Fruit fly (Drosophila melanogaster) whole organism, wandering third instar larva: ENCODE results near the gene CG43725.

ENCODE experiments used
- Abd-B ChIP-seq: fragments of >200 bp; optimal IDR thresholded peaks from 2 replicates; lab custom pipeline; 2017; ENCODE audit warnings: missing biosample characterization, missing genetic modification characterization
- CG32264 ChIP-seq: fragments of 200-800 bp; sonication (Bioruptor generic); optimal IDR thresholded peaks from 2 replicates; lab custom pipeline; 2016; ENCODE audit warnings: missing biosample characterization, missing genetic modification characterization
- CG9705 ChIP-seq: fragments of 200-800 bp; sonication (Bioruptor generic); optimal IDR thresholded peaks from 2 replicates; lab custom pipeline; 2018; ENCODE audit warnings: missing biosample characterization, mild to moderate bottlenecking, missing genetic modification characterization
- CrebA ChIP-seq: fragments of 200-800 bp; sonication (Bioruptor generic); optimal IDR thresholded peaks from 2 replicates; lab custom pipeline; 2016; ENCODE audit warnings: missing biosample characterization, mild to moderate bottlenecking, missing genetic modification characterization, borderline replicate concordance
- Dfd ChIP-seq: fragments of >200 bp; optimal IDR thresholded peaks from 2 replicates; lab custom pipeline; 2017; ENCODE audit warnings: missing biosample characterization, missing genetic modification characterization
- Dif ChIP-seq: fragments of 200-275, 200-300 bp; sonication (Bioruptor generic); optimal IDR thresholded peaks from 2 replicates; lab custom pipeline; 2018; ENCODE audit warnings: missing biosample characterization, missing genetic modification characterization; ENCODE audit not compliant: partially characterized antibody
- GATAd ChIP-seq: sonication (Bioruptor generic); optimal IDR thresholded peaks from 2 replicates; lab custom pipeline; 2016; ENCODE audit warnings: missing biosample characterization, missing genetic modification characterization
- HLH106 ChIP-seq: fragments of 200-800 bp; optimal IDR thresholded peaks from 3 replicates; lab custom pipeline; 2019; ENCODE audit warnings: missing biosample characterization, mild to moderate bottlenecking, missing genetic modification characterization, moderate library complexity
- Hnf4 ChIP-seq: fragments of 200-800 bp; sonication (Bioruptor generic); optimal IDR thresholded peaks from 2 replicates; lab custom pipeline; 2016; ENCODE audit warnings: missing biosample characterization, mild to moderate bottlenecking, missing genetic modification characterization
- Hr83 ChIP-seq: fragments of 200-300 bp; sonication (Bioruptor generic); optimal IDR thresholded peaks from 2 replicates; lab custom pipeline; 2016; ENCODE audit warnings: missing biosample characterization, mild to moderate bottlenecking, missing genetic modification characterization, moderate library complexity; ENCODE audit not compliant: poor library complexity, severe bottlenecking
- Jra ChIP-seq: sonication (Bioruptor generic); optimal IDR thresholded peaks from 2 replicates; lab custom pipeline; 2016; ENCODE audit warnings: missing biosample characterization, missing genetic modification characterization
- Mio ChIP-seq: sonication (Bioruptor generic); optimal IDR thresholded peaks from 2 replicates; lab custom pipeline; 2016; ENCODE audit warnings: missing biosample characterization, missing genetic modification characterization
- Myc ChIP-seq: fragments of >200 bp; optimal IDR thresholded peaks from 2 replicates; lab custom pipeline; 2017
- N ChIP-seq: fragments of >200 bp; optimal IDR thresholded peaks from 2 replicates; lab custom pipeline; 2018; ENCODE audit warnings: missing biosample characterization, missing external identifiers, missing genetic modification characterization
- OdsH ChIP-seq: fragments of 200-800 bp; sonication (Bioruptor generic); optimal IDR thresholded peaks from 2 replicates; lab custom pipeline; 2016; ENCODE audit warnings: missing biosample characterization, mild to moderate bottlenecking, missing genetic modification characterization
- Rel ChIP-seq, 2 experiments: fragments of 200-800 bp; sonication (Bioruptor generic) in 1 of 2; optimal IDR thresholded peaks; 2 replicates in 1 of 2; 3 replicates in 1 of 2; lab custom pipeline; 2016 to 2019; ENCODE audit warnings: mild to moderate bottlenecking in 2 of 2, missing biosample characterization in 2 of 2, missing genetic modification characterization in 2 of 2, moderate library complexity in 1 of 2
- Sp1 ChIP-seq: fragments of 200-800 bp; sonication (Bioruptor generic); optimal IDR thresholded peaks from 3 replicates; lab custom pipeline; 2019; ENCODE audit warnings: missing biosample characterization, mild to moderate bottlenecking, missing genetic modification characterization, moderate library complexity
- Vsx2 ChIP-seq: fragments of 200-300, 225-300 bp; sonication (Bioruptor generic); optimal IDR thresholded peaks from 2 replicates; lab custom pipeline; 2018; ENCODE audit warnings: missing biosample characterization, missing genetic modification characterization; ENCODE audit not compliant: partially characterized antibody
- br ChIP-seq: fragments of 200-800 bp; sonication (Bioruptor generic); optimal IDR thresholded peaks from 2 replicates; lab custom pipeline; 2016; ENCODE audit warnings: missing biosample characterization, missing genetic modification characterization
- brk ChIP-seq: fragments of 200-800 bp; sonication (Bioruptor generic); optimal IDR thresholded peaks from 2 replicates; lab custom pipeline; 2016; ENCODE audit warnings: missing biosample characterization, mild to moderate bottlenecking, missing genetic modification characterization
- dl ChIP-seq, 2 experiments: fragments of 175-275, 200-275 bp in 1 of 2; fragments of 200-275 bp in 1 of 2; sonication (Bioruptor generic); optimal IDR thresholded peaks; lab custom pipeline; 2018; ENCODE audit warnings: mild to moderate bottlenecking in 2 of 2, missing biosample characterization in 2 of 2, missing genetic modification characterization in 2 of 2, moderate library complexity in 2 of 2; ENCODE audit not compliant: partially characterized antibody in 2 of 2, insufficient read depth in 1 of 2
- dmrt93B ChIP-seq: fragments of 200-800 bp; sonication (Bioruptor generic); optimal IDR thresholded peaks from 2 replicates; lab custom pipeline; 2018; ENCODE audit warnings: missing biosample characterization, mild to moderate bottlenecking, missing genetic modification characterization
- dsf ChIP-seq: sonication (Bioruptor generic); optimal IDR thresholded peaks from 2 replicates; lab custom pipeline; 2016; ENCODE audit warnings: missing biosample characterization, missing genetic modification characterization, borderline replicate concordance
- ey ChIP-seq: fragments of 200-800 bp; sonication (Bioruptor generic); optimal IDR thresholded peaks from 2 replicates; lab custom pipeline; 2016; ENCODE audit warnings: missing biosample characterization, missing genetic modification characterization
- foxo ChIP-seq, 2 experiments: fragments of 200-800 bp; sonication (Bioruptor generic); optimal IDR thresholded peaks; 2 replicates in 1 of 2; 3 replicates in 1 of 2; lab custom pipeline; 2016 to 2017; ENCODE audit warnings: missing biosample characterization in 2 of 2, missing genetic modification characterization in 2 of 2
- fru ChIP-seq: fragments of 200-800 bp; sonication (Bioruptor generic); optimal IDR thresholded peaks from 3 replicates; lab custom pipeline; 2016; ENCODE audit warnings: missing biosample characterization, mild to moderate bottlenecking, missing genetic modification characterization
- h ChIP-seq: fragments of 200-800 bp; sonication (Bioruptor generic); optimal IDR thresholded peaks from 3 replicates; lab custom pipeline; 2016; ENCODE audit warnings: missing biosample characterization, mild to moderate bottlenecking, missing genetic modification characterization
- jim ChIP-seq: fragments of 175-275, 200-325 bp; sonication (Bioruptor generic); optimal IDR thresholded peaks from 2 replicates; lab custom pipeline; 2016; ENCODE audit warnings: missing biosample characterization, mild to moderate bottlenecking, missing genetic modification characterization
- pan ChIP-seq: fragments of >200 bp; optimal IDR thresholded peaks from 2 replicates; lab custom pipeline; 2017
- psq ChIP-seq: fragments of 200-800 bp; sonication (Bioruptor generic); optimal IDR thresholded peaks from 3 replicates; lab custom pipeline; 2017; ENCODE audit warnings: missing biosample characterization, mild to moderate bottlenecking, missing genetic modification characterization, moderate library complexity
- rgr ChIP-seq: fragments of 200-800 bp; sonication (Bioruptor generic); optimal IDR thresholded peaks from 3 replicates; lab custom pipeline; 2016; ENCODE audit warnings: missing biosample characterization, mild to moderate bottlenecking, missing genetic modification characterization
- sage ChIP-seq: fragments of 200-800 bp; sonication (Bioruptor generic); optimal IDR thresholded peaks from 2 replicates; lab custom pipeline; 2016; ENCODE audit warnings: missing biosample characterization, mild to moderate bottlenecking, missing genetic modification characterization
- sv ChIP-seq: fragments of 200-800 bp; sonication (Bioruptor generic); optimal IDR thresholded peaks from 3 replicates; lab custom pipeline; 2016; ENCODE audit warnings: missing biosample characterization, missing genetic modification characterization
- tai ChIP-seq: sonication (Bioruptor generic); optimal IDR thresholded peaks from 2 replicates; lab custom pipeline; 2016; ENCODE audit warnings: missing biosample characterization, missing genetic modification characterization
- usp ChIP-seq: fragments of >200 bp; optimal IDR thresholded peaks from 2 replicates; lab custom pipeline; 2017; ENCODE audit warnings: missing biosample characterization, missing genetic modification characterization
- woc ChIP-seq: sonication (Bioruptor generic); optimal IDR thresholded peaks from 2 replicates; lab custom pipeline; 2016; ENCODE audit warnings: missing biosample characterization, mild to moderate bottlenecking, missing genetic modification characterization

The CG43725 gene

DNA sequence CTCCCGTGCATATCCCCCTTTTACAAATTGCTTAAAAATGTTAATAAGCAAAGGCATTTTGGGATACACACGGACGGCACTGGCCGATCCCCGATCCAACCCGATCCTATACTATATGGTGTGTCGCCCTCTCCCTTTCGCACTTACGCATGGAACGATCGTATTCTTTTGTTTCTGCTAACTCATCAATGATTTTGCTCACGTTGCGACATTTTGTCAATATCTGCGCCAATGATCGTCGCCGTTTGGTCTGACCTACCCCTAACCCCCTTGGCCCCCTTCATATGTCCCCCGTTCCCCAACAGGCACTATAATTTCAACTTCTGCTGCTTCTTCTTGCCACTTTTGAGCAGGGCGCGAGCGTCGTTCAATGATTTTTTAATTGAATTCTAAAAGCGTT, 25.6 kb upstream of the CG43725 start:
- no peak for TF ChIP-seq Rel (GFP tag; optimal IDR thresholded peaks at IDR 0.05; lab: Kevin White, UChicago)
- TF ChIP-seq Rel (tag; optimal IDR thresholded peaks at IDR 0.05; lab: Kevin White, UChicago), result peak; percentile 49
- TF ChIP-seq N, result no peak

DNA sequence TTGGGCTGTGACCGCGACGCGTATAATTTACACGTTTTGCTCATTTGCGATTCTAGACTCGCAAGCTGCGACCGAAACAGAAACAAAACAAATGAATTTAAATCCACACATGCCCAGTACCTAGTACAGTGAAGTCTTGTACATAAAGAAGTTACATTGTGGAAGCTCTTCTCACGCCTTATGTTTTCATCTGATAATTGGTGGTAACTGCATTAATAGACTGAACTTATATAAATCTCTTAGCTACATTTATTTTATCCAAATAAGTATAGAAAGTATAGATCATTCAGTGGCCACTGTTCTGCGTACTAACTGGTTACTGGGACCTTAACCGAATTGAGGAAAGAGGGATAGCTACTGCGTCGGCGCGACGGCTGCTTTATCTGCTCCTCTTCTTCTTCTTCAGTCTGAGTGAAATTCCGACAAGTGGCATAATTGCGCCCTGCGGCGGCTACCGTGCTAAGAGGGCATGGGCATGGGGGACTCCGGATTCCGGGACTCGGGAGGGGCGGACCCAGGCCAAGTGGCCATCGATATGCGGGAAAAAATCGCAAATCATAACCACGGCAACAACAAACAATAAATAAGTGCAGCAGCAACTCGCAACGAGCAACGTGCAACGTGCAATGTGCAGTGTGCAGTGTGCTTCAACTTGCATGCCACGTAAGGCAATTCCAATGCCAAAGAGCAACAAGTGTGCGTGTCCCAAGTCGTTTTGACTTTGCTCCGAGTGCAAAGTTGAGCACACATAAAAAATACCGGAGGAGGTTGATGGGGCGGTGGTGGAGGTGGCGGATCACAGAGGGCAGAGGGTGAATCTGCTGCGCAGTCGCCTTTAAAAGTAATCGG, 23.4 kb upstream of the CG43725 start:
- TF ChIP-seq Hr83 (GFP tag; lab: Kevin White, UChicago) (no peak), HLH106 (tag; lab: Kevin White, UChicago) (peak; percentile 18), h (peak; percentile 44), Jra (GFP tag; lab: Kevin White, UChicago) (no peak), fru (GFP tag; lab: Kevin White, UChicago) (peak; percentile 74), usp (GFP tag; lab: Kevin White, UChicago) (no peak), woc (GFP tag; lab: Kevin White, UChicago) (peak; percentile 25), ey (GFP tag; lab: Kevin White, UChicago) (peak; percentile 43), foxo (GFP tag; optimal IDR thresholded peaks at IDR 0.05; lab: Kevin White, UChicago) (peak in 1 of 2 experiments; percentile 18), tai (GFP tag; lab: Kevin White, UChicago) (no peak), CrebA (GFP tag; lab: Kevin White, UChicago) (no peak), Abd-B (no peak), rgr (peak; percentile 21)

DNA sequence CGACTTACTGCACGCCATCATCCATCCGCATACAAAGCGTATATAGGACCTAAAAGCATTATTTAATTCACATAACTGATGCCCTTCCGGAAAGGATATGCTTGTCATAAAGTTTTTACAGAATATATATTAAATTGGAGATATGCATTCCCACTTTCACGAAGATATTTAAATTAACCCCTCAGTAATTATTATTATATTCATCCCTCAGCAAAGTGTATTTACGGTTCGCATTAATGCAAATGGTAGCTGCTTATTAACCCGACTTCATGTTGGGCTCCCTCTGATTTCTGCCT, 22.9 kb upstream of the CG43725 start:
- no peak for TF ChIP-seq Mio (GFP tag; lab: Kevin White, UChicago)
- peak; percentile 36 for TF ChIP-seq sage
- peak; percentile 74 for TF ChIP-seq HLH106 (tag; lab: Kevin White, UChicago)
- peak; percentile 6 for TF ChIP-seq Hnf4 (GFP tag; lab: Kevin White, UChicago)
- peak; percentile 61 for TF ChIP-seq Sp1 (GFP tag; lab: Kevin White, UChicago)
- peak in 1 of 2 experiments; percentile 24 for TF ChIP-seq foxo (GFP tag; optimal IDR thresholded peaks at IDR 0.05; lab: Kevin White, UChicago)
- TF ChIP-seq rgr, result peak; percentile 36
- no peak for TF ChIP-seq Dif (GFP tag; lab: Kevin White, UChicago)
- peak; percentile 84 for TF ChIP-seq fru (GFP tag; lab: Kevin White, UChicago)
- TF ChIP-seq Myc (lab: Kevin White, UChicago), result no peak
- peak; percentile 30 for TF ChIP-seq dmrt93B

DNA sequence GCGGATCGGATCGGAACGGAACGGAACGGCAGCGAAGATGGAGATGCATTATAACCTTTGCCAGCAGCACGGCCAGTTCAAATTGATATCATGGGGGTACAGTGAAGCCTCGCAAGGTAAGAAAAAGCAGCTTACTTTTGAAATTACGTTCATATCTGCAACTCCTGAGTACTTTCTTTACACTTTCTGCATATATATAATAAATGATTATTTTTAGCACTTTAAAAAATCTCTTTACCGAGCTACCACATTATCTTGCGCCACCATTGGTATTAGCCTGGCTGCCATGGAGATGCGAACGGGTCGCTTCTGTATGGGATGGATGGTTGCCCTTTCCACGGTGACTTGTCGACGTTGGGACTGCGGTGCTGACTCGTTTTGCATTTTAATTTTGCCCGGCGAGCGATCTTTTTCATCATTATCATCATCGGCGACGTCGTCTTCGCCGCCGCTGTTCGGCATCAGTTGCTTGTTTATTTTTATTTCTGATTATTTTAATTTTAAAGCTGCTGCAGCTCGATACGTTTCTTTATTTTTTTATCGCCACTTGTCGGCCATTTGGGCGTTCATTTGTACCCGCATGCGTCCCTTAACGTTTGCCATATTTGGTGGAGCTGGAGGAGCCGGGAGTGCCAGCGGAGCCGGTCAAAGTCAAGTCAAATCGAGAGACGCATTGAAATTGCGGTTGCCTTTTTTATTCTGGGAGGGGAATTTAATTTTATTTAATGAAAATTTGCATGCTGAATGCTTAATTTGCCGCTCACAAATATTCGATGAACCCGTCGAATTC, 22.1 kb upstream of the CG43725 start:
- peak; percentile 87 for TF ChIP-seq Rel (GFP tag; optimal IDR thresholded peaks at IDR 0.05; lab: Kevin White, UChicago)
- TF ChIP-seq Rel (tag; optimal IDR thresholded peaks at IDR 0.05; lab: Kevin White, UChicago), result peak; percentile 70
- peak; percentile 27 for TF ChIP-seq Hr83 (GFP tag; lab: Kevin White, UChicago)
- peak; percentile 40 for TF ChIP-seq dsf (GFP tag; lab: Kevin White, UChicago)
- TF ChIP-seq CG32264, result peak; percentile 84
- no peak for TF ChIP-seq Dfd (GFP tag; lab: Kevin White, UChicago)
- peak; percentile 97 for TF ChIP-seq h
- peak; percentile 94 for TF ChIP-seq OdsH (GFP tag; lab: Kevin White, UChicago)
- peak; percentile 94 for TF ChIP-seq ey (GFP tag; lab: Kevin White, UChicago)
- peak; percentile 66 for TF ChIP-seq jim (GFP tag; lab: Kevin White, UChicago)
- peak; percentile 93 for TF ChIP-seq fru (GFP tag; lab: Kevin White, UChicago)
- no peak for TF ChIP-seq GATAd (GFP tag; lab: Kevin White, UChicago)
- peak; percentile 94 for TF ChIP-seq HLH106 (tag; lab: Kevin White, UChicago)
- TF ChIP-seq psq (GFP tag; lab: Kevin White, UChicago), result peak; percentile 89
- no peak for TF ChIP-seq Vsx2 (GFP tag; lab: Kevin White, UChicago)
- TF ChIP-seq Hnf4 (GFP tag; lab: Kevin White, UChicago), result peak; percentile 76
- TF ChIP-seq rgr, result peak; percentile 92
- no peak for TF ChIP-seq sv (GFP tag; lab: Kevin White, UChicago)
- TF ChIP-seq Sp1 (GFP tag; lab: Kevin White, UChicago), result peak; percentile 84
- TF ChIP-seq woc (GFP tag; lab: Kevin White, UChicago), result peak; percentile 98
- TF ChIP-seq Mio (GFP tag; lab: Kevin White, UChicago), result peak; percentile 42
- TF ChIP-seq CrebA (GFP tag; lab: Kevin White, UChicago), result peak; percentile 91
- peak; percentile 89 for TF ChIP-seq CG9705 (GFP tag; lab: Kevin White, UChicago)
- TF ChIP-seq dl (GFP tag; optimal IDR thresholded peaks at IDR 0.05; lab: Kevin White, UChicago; ENCODE audit: insufficient read depth in 1 of 2, partially characterized antibody in 2 of 2), result peak in 1 of 2 experiments; percentile 25
- TF ChIP-seq Abd-B, result no peak
- TF ChIP-seq brk (GFP tag; lab: Kevin White, UChicago), result peak; percentile 92
- TF ChIP-seq Jra (GFP tag; lab: Kevin White, UChicago), result peak; percentile 61
- no peak for TF ChIP-seq pan (lab: Kevin White, UChicago)
- peak; percentile 80 for TF ChIP-seq sage
- no peak for TF ChIP-seq usp (GFP tag; lab: Kevin White, UChicago)
- no peak for TF ChIP-seq Myc (lab: Kevin White, UChicago)
- TF ChIP-seq tai (GFP tag; lab: Kevin White, UChicago), result peak; percentile 84
- TF ChIP-seq br, result peak; percentile 92
- peak; percentile 46 to 95 for TF ChIP-seq foxo (GFP tag; optimal IDR thresholded peaks at IDR 0.05; lab: Kevin White, UChicago)
- TF ChIP-seq N, result no peak
- TF ChIP-seq Dif (GFP tag; lab: Kevin White, UChicago), result no peak
